Worm (Caenorhabditis elegans) whole organism, L4 larva: ENCODE data around the gene C35B1.8.

Source experiments
- D1046.2 ChIP-seq: fragments of 200-800 bp; sonication (Bioruptor generic); IDR thresholded peaks from 2 replicates; pipeline ENCODE4 v1.3.6; 2022; ENCODE audit warnings: missing genetic modification characterization, missing compliant biosample characterization
- fkh-10 ChIP-seq: fragments of 150-350 bp; optimal IDR thresholded peaks from 2 replicates; lab custom pipeline; 2014; ENCODE audit warnings: missing biosample characterization, missing genetic modification reagents, missing genetic modification characterization
- lsy-2 ChIP-seq, 2 experiments: fragments of 150-350 bp in 1 of 2; sonication (generic microtip) in 1 of 2; optimal IDR thresholded peaks; 2 replicates each; lab custom pipeline; 2014 to 2017; ENCODE audit warnings: missing biosample characterization in 2 of 2, missing genetic modification characterization in 2 of 2

DNA sequence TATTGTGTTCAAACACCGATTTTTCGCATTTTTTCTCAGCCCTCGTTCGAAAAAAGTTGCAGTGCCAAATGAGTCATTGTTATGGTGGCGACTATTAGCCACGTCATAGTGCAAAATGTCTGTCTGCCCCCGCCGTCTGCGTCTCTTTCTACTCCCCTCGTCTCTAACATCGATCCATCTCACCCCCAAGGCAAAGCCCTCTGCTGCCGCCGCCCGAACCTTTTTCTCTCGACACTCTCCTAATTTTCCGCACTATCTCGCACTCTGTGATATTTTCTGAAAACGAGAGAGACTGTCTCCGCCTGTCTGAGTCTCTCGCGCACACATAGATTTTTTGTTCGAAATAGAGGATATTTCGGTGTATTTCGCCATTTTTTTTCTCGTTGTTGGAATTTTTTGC lies 14.3 kb upstream of the C35B1.8 start:
- TF ChIP-seq D1046.2 (GFP tag; lab: Robert Waterston, UW) (no peak), fkh-10 (GFP tag; lab: Kevin White, UChicago) (no peak), lsy-2 (tag; optimal IDR thresholded peaks at IDR 0.05; lab: Kevin White, UChicago) (peak in 1 of 2 experiments; percentile 69)
